Worm (Caenorhabditis elegans) whole organism, young adult: Measurements from ENCODE around the gene C18G1.9.

Experiments used
- B0019.2 ChIP-seq: fragments of 200-800 bp; sonication (Bioruptor generic); conservative IDR thresholded peaks from 2 replicates; pipeline ENCODE4 v1.3.6; 2022; ENCODE audit warnings: missing genetic modification reagents, missing genetic modification characterization, missing compliant biosample characterization
- B0035.1 ChIP-seq: sonication (generic microtip); optimal IDR thresholded peaks from 2 replicates; lab custom pipeline; 2016; ENCODE audit warnings: missing genetic modification characterization, mild to moderate bottlenecking, missing compliant biosample characterization, missing genotype, missing genetic modification reagents
- B0261.1 ChIP-seq: sonication (generic microtip); optimal IDR thresholded peaks from 2 replicates; lab custom pipeline; 2016; ENCODE audit warnings: mild to moderate bottlenecking, missing genetic modification characterization, moderate library complexity, missing compliant biosample characterization
- B0336.3 ChIP-seq: fragments of 200-800 bp; sonication (Bioruptor generic); IDR thresholded peaks from 2 replicates; pipeline ENCODE4 v1.3.6; 2022; ENCODE audit warnings: missing genetic modification characterization, missing compliant biosample characterization
- D2030.7 ChIP-seq: fragments of 200-800 bp; sonication (Bioruptor generic); IDR thresholded peaks from 2 replicates; pipeline ENCODE4 v1.3.6; 2022; ENCODE audit warnings: missing genetic modification reagents, missing genetic modification characterization, missing compliant biosample characterization
- F10E7.11 ChIP-seq: sonication (generic microtip); optimal IDR thresholded peaks from 2 replicates; lab custom pipeline; 2017; ENCODE audit warnings: mild to moderate bottlenecking, missing genetic modification characterization, moderate library complexity, missing compliant biosample characterization
- F23B12.7 ChIP-seq: sonication (generic microtip); optimal IDR thresholded peaks from 2 replicates; lab custom pipeline; 2017; ENCODE audit warnings: missing genetic modification characterization, mild to moderate bottlenecking, missing compliant biosample characterization, antibody characterized with exemption, moderate library complexity; ENCODE audit not compliant: insufficient read depth
- F37B4.10 ChIP-seq: fragments of 200-800 bp; sonication (Bioruptor generic); IDR thresholded peaks from 2 replicates; pipeline ENCODE4 v1.3.6; 2022; ENCODE audit warnings: missing genetic modification characterization, missing compliant biosample characterization
- F49E8.2 ChIP-seq: sonication (generic microtip); optimal IDR thresholded peaks from 3 replicates; lab custom pipeline; 2017; ENCODE audit warnings: missing genetic modification characterization, mild to moderate bottlenecking, missing compliant biosample characterization, antibody characterized with exemption, moderate library complexity; ENCODE audit not compliant: insufficient read depth
- T07F8.4 ChIP-seq: sonication (generic microtip); optimal IDR thresholded peaks from 2 replicates; lab custom pipeline; 2016; ENCODE audit warnings: mild to moderate bottlenecking, missing genetic modification characterization, moderate library complexity, missing compliant biosample characterization
- Y53G8AR.9 ChIP-seq: fragments of 200-800 bp; sonication (Bioruptor generic); conservative IDR thresholded peaks from 2 replicates; pipeline ENCODE4 v1.3.6; 2022; ENCODE audit warnings: missing genetic modification reagents, missing genetic modification characterization, missing compliant biosample characterization
- Y56A3A.18 ChIP-seq: fragments of 200-800 bp; sonication (Bioruptor generic); IDR thresholded peaks from 2 replicates; pipeline ENCODE4 v1.3.6; 2022; ENCODE audit warnings: missing genetic modification reagents, missing genetic modification characterization, missing compliant biosample characterization
- Y67H2A.10 ChIP-seq: fragments of 200-800 bp; sonication (Bioruptor generic); conservative IDR thresholded peaks from 2 replicates; pipeline ENCODE4 v1.3.6; 2022; ENCODE audit warnings: missing genetic modification reagents, missing genetic modification characterization, missing compliant biosample characterization
- akir-1 ChIP-seq: fragments of 200-800 bp; sonication (Bioruptor generic); optimal IDR thresholded peaks from 2 replicates; lab custom pipeline; 2018; ENCODE audit warnings: mild to moderate bottlenecking, missing genetic modification characterization, moderate library complexity, missing compliant biosample characterization
- aptf-2 ChIP-seq: fragments of 200-800 bp; sonication (Bioruptor generic); conservative IDR thresholded peaks from 2 replicates; pipeline ENCODE4 v1.3.6; 2022; ENCODE audit warnings: missing genetic modification reagents, missing genetic modification characterization, missing compliant biosample characterization
- atf-7 ChIP-seq: sonication (generic microtip); optimal IDR thresholded peaks from 2 replicates; lab custom pipeline; 2017; ENCODE audit warnings: mild to moderate bottlenecking, missing genetic modification characterization, missing compliant biosample characterization
- bed-1 ChIP-seq: fragments of 200-800 bp; sonication (Bioruptor generic); IDR thresholded peaks from 2 replicates; pipeline ENCODE4 v1.3.6; 2022; ENCODE audit warnings: missing genetic modification reagents, missing genetic modification characterization, missing compliant biosample characterization
- ceh-27 ChIP-seq: fragments of 200-800 bp; sonication (Bioruptor generic); optimal IDR thresholded peaks from 2 replicates; lab custom pipeline; 2018; ENCODE audit warnings: mild to moderate bottlenecking, missing genetic modification characterization, moderate library complexity, missing compliant biosample characterization
- ceh-79 ChIP-seq: sonication (generic microtip); optimal IDR thresholded peaks from 2 replicates; lab custom pipeline; 2017; ENCODE audit warnings: mild to moderate bottlenecking, missing genetic modification characterization, missing compliant biosample characterization
- die-1 ChIP-seq: sonication (generic microtip); optimal IDR thresholded peaks from 2 replicates; lab custom pipeline; 2016; ENCODE audit warnings: missing genotype, mild to moderate bottlenecking, missing genetic modification characterization, missing compliant biosample characterization
- dox-1 ChIP-seq: fragments of 200-800 bp; sonication (Bioruptor generic); IDR thresholded peaks from 2 replicates; pipeline ENCODE4 v1.3.6; 2022; ENCODE audit warnings: missing genetic modification reagents, missing genetic modification characterization, missing compliant biosample characterization
- dpl-1 ChIP-seq: fragments of 150-350 bp; optimal IDR thresholded peaks from 2 replicates; lab custom pipeline; 2014; ENCODE audit warnings: missing biosample characterization, missing genetic modification reagents, missing genetic modification characterization
- egrh-3 ChIP-seq: fragments of 200-800 bp; sonication (Bioruptor generic); IDR thresholded peaks from 2 replicates; pipeline ENCODE4 v1.3.6; 2022; ENCODE audit warnings: missing genetic modification reagents, missing genetic modification characterization, missing compliant biosample characterization
- ekl-4 ChIP-seq: fragments of 200-800 bp; sonication (Bioruptor generic); IDR thresholded peaks from 2 replicates; pipeline ENCODE4 v1.3.6; 2022; ENCODE audit warnings: missing genetic modification reagents, missing genetic modification characterization, missing compliant biosample characterization
- gei-17 ChIP-seq: fragments of 200-800 bp; sonication (Bioruptor generic); optimal IDR thresholded peaks from 2 replicates; lab custom pipeline; 2018; ENCODE audit warnings: mild to moderate bottlenecking, missing genetic modification characterization, missing compliant biosample characterization
- him-1 ChIP-seq: sonication (generic microtip); optimal IDR thresholded peaks from 2 replicates; lab custom pipeline; 2016; ENCODE audit warnings: missing genotype, missing genetic modification reagents, missing genetic modification characterization, missing compliant biosample characterization
- hmg-1.2 ChIP-seq: fragments of 200-800 bp; sonication (Bioruptor generic); IDR thresholded peaks from 2 replicates; pipeline ENCODE4 v1.3.6; 2022; ENCODE audit warnings: missing genetic modification reagents, missing genetic modification characterization, missing compliant biosample characterization
- hmg-20 ChIP-seq: fragments of 200-800 bp; sonication (Bioruptor generic); IDR thresholded peaks from 2 replicates; pipeline ENCODE4 v1.3.6; 2022; ENCODE audit warnings: missing genetic modification reagents, missing genetic modification characterization, missing compliant biosample characterization
- lag-1 ChIP-seq: fragments of 200-800 bp; sonication (Bioruptor generic); IDR thresholded peaks from 2 replicates; pipeline ENCODE4 v1.3.6; 2022; ENCODE audit warnings: missing genetic modification reagents, missing genetic modification characterization, missing compliant biosample characterization
- lin-26 ChIP-seq: fragments of 200-800 bp; sonication (Bioruptor generic); IDR thresholded peaks from 2 replicates; pipeline ENCODE4 v1.3.6; 2022; ENCODE audit warnings: missing genetic modification reagents, missing genetic modification characterization, missing compliant biosample characterization
- lin-35 ChIP-seq, 3 experiments: fragments of 150-350 bp in 2 of 3; sonication (generic microtip) in 1 of 3; optimal IDR thresholded peaks; 2 replicates each; lab custom pipeline; 2014 to 2018; ENCODE audit warnings: missing biosample characterization in 3 of 3, missing genetic modification characterization in 3 of 3, missing genetic modification reagents in 3 of 3
- lin-54 ChIP-seq: fragments of 200-800 bp; sonication (Bioruptor generic); optimal IDR thresholded peaks from 2 replicates; lab custom pipeline; 2018; ENCODE audit warnings: mild to moderate bottlenecking, missing genetic modification characterization, missing compliant biosample characterization
- lsl-1 ChIP-seq: fragments of 200-800 bp; sonication (Bioruptor generic); optimal IDR thresholded peaks from 2 replicates; lab custom pipeline; 2018; ENCODE audit warnings: mild to moderate bottlenecking, missing genetic modification characterization, moderate library complexity, missing compliant biosample characterization
- madf-8 ChIP-seq: fragments of 200-800 bp; sonication (Bioruptor generic); conservative IDR thresholded peaks from 2 replicates; pipeline ENCODE4 v1.3.6; 2022; ENCODE audit warnings: missing genetic modification reagents, missing genetic modification characterization, missing compliant biosample characterization
- mcd-1 ChIP-seq: fragments of 200-800 bp; sonication (Bioruptor generic); IDR thresholded peaks from 2 replicates; pipeline ENCODE4 v1.3.6; 2022; ENCODE audit warnings: missing genetic modification reagents, missing genetic modification characterization, missing compliant biosample characterization
- mxl-1 ChIP-seq: sonication (generic microtip); optimal IDR thresholded peaks from 2 replicates; lab custom pipeline; 2016; ENCODE audit warnings: missing genetic modification characterization, missing compliant biosample characterization
- nfya-1 ChIP-seq: sonication (generic microtip); optimal IDR thresholded peaks from 2 replicates; lab custom pipeline; 2017; ENCODE audit warnings: antibody characterized with exemption, missing compliant biosample characterization, missing genetic modification characterization, borderline replicate concordance; ENCODE audit not compliant: insufficient read depth
- nfyb-1 ChIP-seq: fragments of 200-800 bp; sonication (Bioruptor generic); IDR thresholded peaks from 2 replicates; pipeline ENCODE4 v1.3.6; 2022; ENCODE audit warnings: missing genetic modification reagents, missing genetic modification characterization, missing compliant biosample characterization
- nhr-80 ChIP-seq: sonication (generic microtip); optimal IDR thresholded peaks from 2 replicates; lab custom pipeline; 2016; ENCODE audit warnings: missing genetic modification characterization, missing compliant biosample characterization
- pbrm-1 ChIP-seq: fragments of 200-800 bp; sonication (Bioruptor generic); IDR thresholded peaks from 2 replicates; pipeline ENCODE4 v1.3.6; 2022; ENCODE audit warnings: missing genetic modification reagents, missing genetic modification characterization, missing compliant biosample characterization
- rcor-1 ChIP-seq: fragments of 200-800 bp; sonication (Bioruptor generic); IDR thresholded peaks from 2 replicates; pipeline ENCODE4 v1.3.6; 2022; ENCODE audit warnings: missing genetic modification reagents, missing genetic modification characterization, missing compliant biosample characterization
- repo-1 ChIP-seq: sonication (generic microtip); optimal IDR thresholded peaks from 2 replicates; lab custom pipeline; 2017; ENCODE audit warnings: mild to moderate bottlenecking, missing genetic modification characterization, missing compliant biosample characterization
- sdz-38 ChIP-seq: sonication (generic microtip); optimal IDR thresholded peaks from 2 replicates; lab custom pipeline; 2016; ENCODE audit warnings: missing genotype, missing genetic modification characterization, missing compliant biosample characterization
- snpc-1.1 ChIP-seq: sonication (generic microtip); optimal IDR thresholded peaks from 2 replicates; lab custom pipeline; 2017; ENCODE audit warnings: missing genetic modification characterization, mild to moderate bottlenecking, missing compliant biosample characterization, antibody characterized with exemption, moderate library complexity, missing genotype, missing genetic modification reagents; ENCODE audit not compliant: insufficient read depth
- somi-1 ChIP-seq: fragments of 200-800 bp; sonication (Bioruptor generic); optimal IDR thresholded peaks from 2 replicates; lab custom pipeline; 2018; ENCODE audit warnings: mild to moderate bottlenecking, missing genetic modification characterization, missing compliant biosample characterization
- xnd-1 ChIP-seq: sonication (generic microtip); optimal IDR thresholded peaks from 2 replicates; lab custom pipeline; 2016; ENCODE audit warnings: missing genotype, missing genetic modification reagents, missing genetic modification characterization, missing compliant biosample characterization
- zfh-2 ChIP-seq: fragments of 200-800 bp; sonication (Bioruptor generic); conservative IDR thresholded peaks from 2 replicates; pipeline ENCODE4 v1.3.6; 2022; ENCODE audit warnings: missing genetic modification reagents, missing genetic modification characterization, missing compliant biosample characterization

Gene C18G1.9

DNA sequence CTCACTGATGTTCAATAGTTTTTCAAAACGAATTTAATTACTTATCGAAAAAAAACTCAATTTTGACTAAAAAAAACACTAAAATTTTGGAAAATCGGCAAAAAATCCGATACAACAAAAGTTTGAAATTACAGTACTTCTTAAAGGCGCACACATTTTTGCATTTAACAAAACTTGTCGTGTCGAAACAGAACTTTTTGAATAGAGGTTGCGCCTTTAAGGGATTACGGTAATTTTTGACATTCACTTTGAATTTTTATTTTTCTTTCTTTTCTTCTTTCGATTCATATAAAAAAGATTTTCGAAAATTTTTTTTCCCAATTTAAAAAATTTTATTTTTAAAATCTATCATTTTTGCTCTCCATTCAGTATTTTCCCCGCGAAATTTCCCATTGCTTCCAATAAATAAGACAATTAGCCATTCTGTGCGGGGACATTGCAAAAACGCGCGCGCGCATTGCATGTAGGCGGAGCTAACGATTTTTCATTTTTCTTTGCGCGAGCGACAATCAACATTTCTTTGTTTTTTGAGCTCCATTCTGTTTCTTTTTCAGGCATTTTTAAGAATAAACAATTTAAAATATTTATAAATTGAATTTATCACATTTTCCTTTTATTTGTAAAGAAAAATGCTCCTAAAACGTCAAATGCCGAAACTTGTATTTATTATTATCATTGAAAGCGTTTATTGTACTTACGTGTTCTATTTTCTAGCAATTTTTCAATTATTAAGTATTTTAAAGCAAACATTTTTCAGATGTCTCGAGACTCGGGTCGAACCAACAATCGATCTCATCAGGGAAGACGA lies 38.2 kb downstream of the C18G1.9 start, which contains the start of gene F39G3.3 (continued):
- no peak for TF ChIP-seq T07F8.4 (tag; lab: Kevin White, UChicago)
- peak; percentile 56; the same call in 1 of the 2 replicates for TF ChIP-seq mcd-1 (GFP tag; lab: Robert Waterston, UW)
- peak in 1 of 3 experiments; percentile 38 for TF ChIP-seq lin-35 (GFP tag; optimal IDR thresholded peaks at IDR 0.05; lab: Kevin White, UChicago)
- no peak for TF ChIP-seq hmg-20 (GFP tag; lab: Robert Waterston, UW)
- TF ChIP-seq ceh-79 (tag; lab: Kevin White, UChicago), result no peak
- no peak for TF ChIP-seq Y67H2A.10
- TF ChIP-seq dpl-1 (GFP tag; lab: Kevin White, UChicago), result peak; percentile 71
- TF ChIP-seq egrh-3, result no peak
- no peak for TF ChIP-seq gei-17
- TF ChIP-seq nfya-1, result no peak
- no peak for TF ChIP-seq somi-1 (GFP tag; lab: Kevin White, UChicago)
- TF ChIP-seq B0019.2 (GFP tag; lab: Robert Waterston, UW), result no peak
- TF ChIP-seq aptf-2 (GFP tag; lab: Robert Waterston, UW), result no peak
- TF ChIP-seq F49E8.2 (tag; lab: Kevin White, UChicago), result peak; percentile 25
- peak; percentile 84 for TF ChIP-seq madf-8 (GFP tag; lab: Robert Waterston, UW)
- TF ChIP-seq B0035.1 (tag; lab: Kevin White, UChicago), result no peak
- TF ChIP-seq nfyb-1, result no peak
- TF ChIP-seq F10E7.11 (tag; lab: Kevin White, UChicago), result no peak
- no peak for TF ChIP-seq zfh-2 (GFP tag; lab: Robert Waterston, UW)
- TF ChIP-seq lag-1 (GFP tag; lab: Robert Waterston, UW), result no peak
- peak; percentile 41 for TF ChIP-seq mxl-1 (tag; lab: Kevin White, UChicago)
- peak; percentile 30 for TF ChIP-seq die-1 (tag; lab: Kevin White, UChicago)
- peak; percentile 100 for TF ChIP-seq lsl-1
- no peak for TF ChIP-seq F37B4.10 (GFP tag; lab: Robert Waterston, UW)
- peak; percentile 77 for TF ChIP-seq B0336.3 (GFP tag; lab: Robert Waterston, UW)
- TF ChIP-seq xnd-1 (tag; lab: Kevin White, UChicago), result peak; percentile 97
- TF ChIP-seq rcor-1 (GFP tag; lab: Robert Waterston, UW), result no peak
- no peak for TF ChIP-seq Y53G8AR.9 (GFP tag; lab: Robert Waterston, UW)
- TF ChIP-seq nhr-80 (tag; lab: Kevin White, UChicago), result peak; percentile 32
- no peak for TF ChIP-seq B0261.1 (tag; lab: Kevin White, UChicago)
- no peak for TF ChIP-seq lin-26 (GFP tag; lab: Robert Waterston, UW)
- no peak for TF ChIP-seq atf-7 (tag; lab: Kevin White, UChicago)
- peak; percentile 83 for TF ChIP-seq lin-54
- peak; percentile 53 for TF ChIP-seq hmg-1.2 (GFP tag; lab: Robert Waterston, UW)
- TF ChIP-seq ekl-4 (GFP tag; lab: Robert Waterston, UW), result peak; percentile 52; the same call in 1 of the 2 replicates
- TF ChIP-seq ceh-27, result peak; percentile 24
- TF ChIP-seq Y56A3A.18 (GFP tag; lab: Robert Waterston, UW), result no peak
- TF ChIP-seq bed-1 (GFP tag; lab: Robert Waterston, UW), result no peak
- peak; percentile 82 for TF ChIP-seq D2030.7
- no peak for TF ChIP-seq sdz-38 (tag; lab: Kevin White, UChicago)
- TF ChIP-seq akir-1 (GFP tag; lab: Kevin White, UChicago), result no peak
- peak; percentile 56; the same call in 1 of the 2 replicates for TF ChIP-seq pbrm-1 (GFP tag; lab: Robert Waterston, UW)
- TF ChIP-seq him-1 (tag; lab: Kevin White, UChicago), result peak; percentile 71
- peak; percentile 46 for TF ChIP-seq F23B12.7 (tag; lab: Kevin White, UChicago)
- no peak for TF ChIP-seq repo-1 (tag; lab: Kevin White, UChicago)
- no peak for TF ChIP-seq snpc-1.1
- TF ChIP-seq dox-1 (GFP tag; lab: Robert Waterston, UW), result peak; percentile 89
